Worm (Caenorhabditis elegans): ENCODE measurements around the gene C11H1.5.

The C11H1.5 gene

DNA sequence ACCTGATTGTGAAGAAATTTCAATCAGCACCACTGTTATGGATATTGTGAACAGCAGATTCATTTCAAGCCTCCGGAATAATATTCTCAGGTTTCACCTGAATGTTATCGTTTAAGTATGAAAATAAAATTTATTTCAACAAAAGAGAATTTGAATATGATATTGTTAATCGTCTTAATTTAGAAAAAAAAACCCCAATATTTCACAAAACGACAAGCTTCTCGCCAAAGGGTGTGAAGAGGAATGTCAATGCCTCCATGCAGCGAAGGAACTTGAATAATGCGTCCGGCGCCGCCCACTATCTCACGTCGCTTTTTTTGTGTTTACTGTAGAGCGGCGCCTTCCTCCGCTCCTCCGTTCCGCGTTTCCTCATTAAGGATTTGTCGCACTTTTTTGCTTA, at the start of gene C11H1.5:
Gene C11H1.5 (minus strand): TSS at position 101 of the 400 bp plus-strand sequence.
- TF ChIP-seq unc-62 (GFP tag; optimal IDR thresholded peaks at IDR 0.05): no peak

DNA sequence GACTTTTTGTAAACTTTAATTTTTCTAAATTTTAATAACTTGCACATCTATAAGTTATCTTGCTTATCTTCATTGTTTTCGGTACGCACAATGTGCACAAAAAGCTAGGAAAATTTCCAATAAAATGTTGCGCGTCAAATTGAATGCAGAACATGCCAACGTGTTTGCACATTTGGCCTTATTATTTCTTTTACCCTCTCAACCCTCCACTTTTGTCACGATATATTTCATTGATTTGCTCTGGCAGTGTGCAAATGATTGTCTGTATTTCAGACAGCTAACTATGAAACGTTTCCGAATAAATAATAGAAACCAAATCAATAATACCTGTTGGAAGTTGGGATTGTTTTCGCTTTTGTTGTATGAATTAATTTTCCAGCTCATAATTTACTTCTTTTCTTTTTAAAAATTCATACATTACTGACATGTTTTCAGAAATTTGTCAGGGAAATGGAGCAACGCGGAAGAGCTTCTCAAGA, 46.8 kb upstream of the C11H1.5 start, which contains the start of gene wdr-5.2:
Gene wdr-5.2 (plus strand): TSS at position 429 of the 479 bp plus-strand sequence.
- no peak for TF ChIP-seq unc-62 (GFP tag; optimal IDR thresholded peaks at IDR 0.05)

DNA sequence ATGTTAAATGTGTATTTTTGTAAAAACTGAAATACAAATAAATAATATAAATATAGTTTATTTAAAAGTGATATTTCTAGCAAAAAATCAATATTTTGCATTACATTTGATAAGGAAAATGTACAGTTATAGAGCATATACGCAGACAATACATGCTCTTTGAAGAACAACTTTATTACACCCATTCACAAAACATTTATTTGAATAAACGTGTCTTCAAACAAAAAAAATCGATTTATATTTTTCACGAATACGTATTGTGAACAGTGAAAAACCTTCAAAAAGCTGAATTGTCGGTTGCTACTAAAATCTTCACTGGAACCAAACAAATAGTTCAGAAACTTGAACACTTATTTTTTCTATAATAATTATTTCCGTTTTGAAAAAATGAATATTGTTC, 44.6 kb upstream of the C11H1.5 start, which contains the start of gene K04G11.3:
Gene K04G11.3 (minus strand): TSS at position 101 of the 400 bp plus-strand sequence.
- TF ChIP-seq unc-62 (GFP tag; optimal IDR thresholded peaks at IDR 0.05): no peak

DNA sequence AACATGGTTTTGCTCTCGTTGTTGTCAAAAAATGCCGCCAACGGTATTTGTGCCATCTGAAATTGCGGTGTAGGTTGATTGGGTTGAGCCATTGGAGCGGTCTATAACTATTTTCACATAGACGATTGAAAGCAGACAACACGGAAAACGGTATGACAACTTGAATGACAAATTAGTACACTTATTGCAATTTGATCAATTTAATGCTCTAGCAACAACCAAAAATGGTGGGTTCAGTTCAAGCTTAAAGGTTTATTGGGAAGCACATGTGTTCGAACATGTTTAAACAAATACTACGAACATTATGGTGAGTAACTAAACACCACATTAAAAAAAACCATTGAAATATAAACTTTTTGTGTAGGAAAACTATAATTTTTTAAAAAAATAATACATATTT, 37.4 kb upstream of the C11H1.5 start, which contains the start of gene sel-7:
Gene sel-7 (minus strand): TSS at position 101 of the 400 bp plus-strand sequence.
- TF ChIP-seq unc-62 (GFP tag; optimal IDR thresholded peaks at IDR 0.05): no peak

DNA sequence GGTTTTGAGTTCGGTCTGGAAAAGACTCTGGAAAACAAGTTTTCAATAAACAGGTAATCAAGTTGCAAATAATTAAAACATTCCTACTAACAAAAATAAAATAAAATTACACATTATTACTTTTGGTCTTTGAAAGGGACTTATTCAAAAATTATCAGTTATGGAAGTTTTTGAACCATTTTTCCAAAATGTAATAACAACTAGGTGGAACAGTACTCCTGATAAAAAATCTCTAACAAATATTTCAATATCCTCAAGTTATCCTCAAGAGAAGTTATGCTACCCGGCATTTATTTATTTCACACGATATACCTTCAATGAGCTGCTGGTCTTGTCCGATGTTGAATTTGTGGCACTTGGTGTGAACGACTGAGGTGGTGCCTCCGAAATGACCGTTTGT, 36.7 kb upstream of the C11H1.5 start:
- no peak for TF ChIP-seq unc-62 (GFP tag; optimal IDR thresholded peaks at IDR 0.05)

DNA sequence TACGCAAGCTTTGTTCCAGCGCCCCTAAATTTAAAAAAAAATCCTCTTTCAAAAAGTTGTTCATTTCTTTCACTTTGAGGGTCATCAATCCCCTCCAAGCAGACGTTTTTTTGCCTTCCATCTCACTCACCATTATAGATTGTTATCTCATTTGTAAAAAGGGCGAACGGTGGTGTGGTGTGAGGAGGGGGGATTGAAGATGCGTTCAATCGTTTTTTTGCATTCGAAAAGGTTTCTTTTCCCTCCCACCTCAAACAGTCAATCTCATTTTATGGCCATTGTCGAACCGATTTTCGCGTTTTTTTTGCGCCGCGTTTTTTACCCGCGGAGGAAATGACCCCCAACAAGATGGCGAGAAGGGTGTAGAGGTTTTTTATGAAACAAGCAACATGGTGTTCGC, 35.9 kb upstream of the C11H1.5 start:
- no peak for TF ChIP-seq unc-62 (GFP tag; optimal IDR thresholded peaks at IDR 0.05)

DNA sequence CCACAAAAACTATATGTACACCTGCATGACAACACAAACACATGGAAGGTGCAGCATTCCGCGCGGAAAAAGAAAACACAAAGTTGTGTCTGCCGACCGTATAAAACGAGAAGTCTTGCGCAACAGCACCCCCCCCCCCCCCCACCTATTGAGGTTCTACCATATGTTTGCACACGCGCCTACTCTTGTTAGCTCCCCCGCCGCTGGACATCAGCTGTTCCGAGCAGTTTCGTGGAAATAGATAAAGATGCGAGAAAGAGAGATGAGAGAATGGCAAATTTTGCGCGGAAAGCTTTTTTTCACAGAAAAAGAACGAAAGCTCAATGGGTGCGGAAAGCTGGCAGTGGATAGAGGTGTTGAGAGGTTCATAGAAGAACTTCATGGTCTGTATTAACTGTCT, 32.6 kb upstream of the C11H1.5 start:
- TF ChIP-seq unc-62 (GFP tag; optimal IDR thresholded peaks at IDR 0.05): no peak

DNA sequence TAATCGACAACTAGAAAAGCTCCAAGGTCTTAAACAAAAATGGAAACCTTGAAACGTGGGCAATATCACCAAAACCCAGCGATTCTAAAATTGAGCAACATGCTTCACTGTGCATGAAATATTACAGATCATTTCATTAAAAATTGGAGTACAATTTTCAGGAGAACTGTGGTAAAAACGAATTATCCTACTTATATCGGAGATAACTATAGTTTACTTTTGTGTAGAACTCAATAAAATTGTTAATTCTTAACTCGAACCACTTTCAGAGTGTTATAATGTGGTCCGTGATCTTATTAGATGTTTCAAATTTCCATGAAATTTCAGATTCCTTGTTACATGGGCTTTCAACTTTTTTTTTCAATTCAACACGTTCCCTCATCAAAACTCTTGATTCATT, 32.2 kb upstream of the C11H1.5 start, which contains the start of gene K04G11.1:
Gene K04G11.1 (plus strand): TSS at position 301 of the 400 bp plus-strand sequence.
- no peak for TF ChIP-seq unc-62 (GFP tag; optimal IDR thresholded peaks at IDR 0.05)

DNA sequence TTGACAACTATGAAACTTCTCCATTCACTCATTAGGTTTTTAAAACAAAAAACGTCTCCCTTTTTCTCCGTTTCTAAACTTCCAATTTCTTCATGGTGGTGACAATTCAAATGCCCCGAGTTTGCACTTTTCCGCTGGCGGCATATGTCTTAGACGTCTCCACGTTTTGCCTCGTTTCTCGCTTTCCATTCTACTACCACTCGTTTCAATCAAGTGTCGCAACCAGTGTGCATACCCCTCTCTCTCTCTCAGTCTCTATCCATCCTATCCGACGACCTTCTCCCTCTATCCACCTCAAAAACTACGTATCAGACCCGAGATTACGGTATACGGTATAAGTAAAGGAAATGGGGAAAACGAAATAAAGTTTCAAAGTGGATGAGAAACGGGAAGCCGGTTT, 31.2 kb upstream of the C11H1.5 start:
- TF ChIP-seq unc-62 (GFP tag; optimal IDR thresholded peaks at IDR 0.05): no peak

DNA sequence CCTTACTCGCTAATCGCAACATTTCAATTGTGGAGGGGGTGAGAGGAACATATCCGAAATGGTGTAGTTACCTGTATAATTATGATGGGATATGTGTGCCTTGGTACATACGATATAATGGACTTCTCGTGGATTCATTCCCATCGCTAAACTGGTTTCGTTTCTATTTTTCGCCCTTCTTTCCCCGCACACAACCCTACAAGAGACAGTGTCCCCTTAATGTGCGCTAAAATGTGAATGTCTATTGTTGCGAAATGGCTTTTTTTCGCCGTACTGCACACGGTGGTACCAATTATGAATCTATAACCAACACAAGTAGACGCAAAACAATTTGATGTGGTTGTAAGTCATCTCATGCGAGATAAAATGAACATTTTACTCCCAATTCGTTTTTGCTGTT, 26.4 kb upstream of the C11H1.5 start:
- no peak for TF ChIP-seq unc-62 (GFP tag; optimal IDR thresholded peaks at IDR 0.05)

DNA sequence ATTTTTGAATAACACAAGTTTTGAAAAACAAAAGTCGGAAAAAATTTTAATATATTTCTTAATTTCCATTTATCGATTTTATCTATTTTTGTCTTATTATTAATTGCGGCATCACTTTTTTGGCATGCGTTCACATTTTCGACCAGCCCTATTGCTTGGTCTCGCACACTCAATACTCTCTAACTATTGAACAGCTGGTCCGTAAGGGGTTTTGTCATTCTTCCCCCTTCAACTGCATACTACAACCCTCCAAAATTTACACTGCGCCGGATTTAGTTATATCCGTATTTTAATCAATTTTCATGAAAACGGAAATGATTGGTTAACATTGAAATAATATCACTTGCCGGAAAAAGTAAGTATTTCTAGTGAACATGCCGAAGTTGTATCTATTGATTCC, 24.4 kb upstream of the C11H1.5 start, which contains the start of gene C11H1.7:
Gene C11H1.7 (plus strand): TSS at position 12 of the 400 bp plus-strand sequence.
- no peak for TF ChIP-seq unc-62 (GFP tag; optimal IDR thresholded peaks at IDR 0.05)

DNA sequence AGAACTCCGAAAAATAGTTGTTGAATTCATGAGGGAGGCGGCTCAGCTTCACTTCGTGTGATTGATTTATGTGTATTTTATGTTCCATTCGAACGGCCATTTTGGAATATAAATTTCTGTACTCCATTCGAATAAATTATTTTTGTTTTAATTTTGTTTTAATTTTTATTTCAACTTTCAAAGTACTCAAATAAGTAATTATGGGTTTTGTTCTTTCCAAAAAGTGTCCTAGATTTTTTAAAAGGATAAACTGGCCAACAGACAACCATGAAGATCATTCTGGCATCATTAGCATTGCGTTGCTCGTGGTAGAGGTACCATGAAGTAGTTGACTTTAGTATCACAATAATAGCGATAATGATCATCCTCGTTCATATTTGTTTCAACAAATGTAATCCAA, 23.6 kb upstream of the C11H1.5 start:
- no peak for TF ChIP-seq unc-62 (GFP tag; optimal IDR thresholded peaks at IDR 0.05)

DNA sequence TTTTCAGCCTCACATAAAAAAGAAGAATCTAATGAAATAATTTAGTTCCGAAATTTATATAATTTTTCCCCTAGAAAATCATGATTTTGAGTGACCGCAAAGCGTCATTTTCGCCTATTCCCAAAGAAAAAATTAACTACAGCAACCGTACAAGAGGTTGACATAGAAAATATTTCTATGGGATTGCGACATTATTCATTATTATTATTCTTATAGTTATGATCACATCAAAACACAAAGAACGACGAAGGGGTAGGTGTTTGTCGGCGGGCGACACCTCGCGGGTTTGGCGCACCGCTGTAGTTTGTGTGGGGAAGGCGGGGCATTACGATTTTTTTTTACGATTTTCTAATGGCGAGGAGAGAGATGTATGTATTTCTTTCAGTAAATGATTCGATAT, 21.3 kb upstream of the C11H1.5 start:
- no peak for TF ChIP-seq unc-62 (GFP tag; optimal IDR thresholded peaks at IDR 0.05)

DNA sequence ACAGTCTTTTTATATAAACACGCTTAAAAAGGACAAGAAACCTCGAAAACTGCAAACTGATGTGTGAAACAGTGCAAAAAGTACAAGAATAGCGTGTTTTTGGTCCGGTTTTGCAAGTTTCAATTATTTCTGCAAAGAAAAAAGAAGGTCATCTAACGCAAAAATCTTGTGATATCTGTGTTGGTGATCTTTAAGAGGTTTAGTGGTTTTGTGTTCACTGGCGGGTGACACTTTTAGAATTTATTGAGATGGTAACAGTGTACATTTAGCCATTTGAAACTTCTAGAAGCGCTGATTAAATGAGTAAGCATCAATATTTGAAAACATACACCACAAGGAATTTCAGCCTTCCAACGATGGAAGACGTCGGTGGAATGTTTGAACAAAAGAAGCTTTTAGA, 19.8 kb upstream of the C11H1.5 start:
- TF ChIP-seq unc-62 (GFP tag; optimal IDR thresholded peaks at IDR 0.05): no peak

DNA sequence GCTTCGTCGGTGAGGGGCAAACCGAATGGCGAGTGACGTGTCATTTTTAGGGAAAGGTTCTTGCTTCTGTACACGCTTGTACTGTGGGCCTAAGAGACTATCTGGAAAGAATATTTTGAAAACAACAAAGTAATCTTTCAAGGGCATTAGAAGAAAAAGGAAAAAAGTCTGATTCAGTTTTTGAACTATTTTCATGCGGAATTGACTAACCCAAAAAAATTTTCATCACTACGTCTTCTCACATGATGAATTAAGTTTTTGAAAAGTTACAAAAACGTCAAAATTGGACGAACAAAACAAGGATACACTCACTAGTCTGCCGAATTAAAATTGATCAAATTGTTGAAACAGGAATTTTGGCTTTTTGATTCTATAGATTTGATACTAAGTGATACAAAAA, 17.3 kb upstream of the C11H1.5 start, which contains the start of gene C11H1.9:
Gene C11H1.9 (minus strand): TSS at position 101 of the 400 bp plus-strand sequence.
- no peak for TF ChIP-seq unc-62 (GFP tag; optimal IDR thresholded peaks at IDR 0.05)

DNA sequence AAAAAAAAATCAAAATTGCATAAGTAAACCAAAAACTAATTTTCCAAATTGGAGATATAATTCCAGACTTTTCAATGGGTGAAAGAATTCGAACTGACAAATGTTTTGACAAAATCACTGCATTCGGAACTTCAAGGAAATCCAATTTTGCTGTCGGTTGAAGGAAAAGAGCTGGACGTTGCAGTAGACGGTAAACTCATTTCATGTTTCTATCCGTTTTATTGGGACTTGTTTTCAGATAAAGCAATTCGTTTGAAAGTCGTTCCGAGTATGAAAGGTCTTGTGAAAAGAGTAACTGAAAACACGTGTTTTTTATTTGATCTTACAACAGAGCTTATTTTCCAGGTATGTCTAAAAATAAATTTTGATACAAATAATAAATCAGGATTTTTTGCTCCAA, 13.2 kb upstream of the C11H1.5 start:
- TF ChIP-seq unc-62 (GFP tag; optimal IDR thresholded peaks at IDR 0.05): no peak

DNA sequence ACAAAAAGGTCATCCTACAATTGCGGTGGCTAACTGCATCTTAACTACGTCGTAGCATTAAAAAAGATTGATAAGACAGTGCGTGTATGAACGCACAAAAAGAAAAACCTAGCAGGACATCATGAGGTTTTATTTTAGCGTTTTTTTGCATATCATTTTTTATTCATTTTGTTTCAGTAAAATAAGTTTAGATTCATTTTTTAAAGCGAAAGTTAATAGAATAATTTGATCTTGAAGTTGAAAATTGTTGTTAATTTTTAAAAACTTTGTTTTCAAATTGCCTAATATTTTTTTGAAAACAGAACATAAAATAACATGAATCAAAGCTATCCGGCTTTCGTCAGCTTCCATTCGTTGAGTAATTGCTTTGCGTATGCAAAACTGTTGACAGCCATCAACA, 10.6 kb upstream of the C11H1.5 start, which contains the start of gene prx-1:
Gene prx-1 (plus strand): TSS at position 301 of the 400 bp plus-strand sequence.
- no peak for TF ChIP-seq unc-62 (GFP tag; optimal IDR thresholded peaks at IDR 0.05)

DNA sequence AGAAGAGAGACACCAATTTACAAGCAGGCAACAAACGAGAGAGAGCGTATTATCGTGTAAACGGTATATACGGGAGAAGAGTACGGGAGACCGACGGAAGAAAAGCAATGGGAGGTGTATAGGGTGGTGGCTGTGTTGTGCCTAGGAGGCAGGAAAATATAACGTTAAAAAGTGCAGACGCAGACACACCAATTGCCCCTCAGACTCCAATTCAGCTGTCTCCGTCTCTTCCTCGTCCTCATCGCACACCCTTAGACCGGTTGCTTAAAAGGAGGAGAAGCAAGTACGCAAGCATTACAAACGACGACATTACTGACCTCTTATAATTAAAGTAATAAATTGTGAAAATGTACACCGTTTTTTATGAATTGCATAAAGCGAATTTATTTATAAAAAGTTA, 9.4 kb upstream of the C11H1.5 start:
- TF ChIP-seq unc-62 (GFP tag; optimal IDR thresholded peaks at IDR 0.05): no peak
